Worm (Caenorhabditis elegans) whole organism, early embryonic: Measurements from ENCODE around the gene B0273.1.

Experiments used
- B0310.2 ChIP-seq: sonication (generic microtip); optimal IDR thresholded peaks from 2 replicates; lab custom pipeline; 2016; ENCODE audit warnings: mild to moderate bottlenecking, missing genetic modification characterization, missing compliant biosample characterization
- F13C5.2 ChIP-seq: sonication (generic microtip); optimal IDR thresholded peaks from 2 replicates; lab custom pipeline; 2017; ENCODE audit warnings: mild to moderate bottlenecking, missing genetic modification characterization, inconsistent platforms, missing compliant biosample characterization
- aly-1 ChIP-seq: sonication (generic microtip); optimal IDR thresholded peaks from 2 replicates; lab custom pipeline; 2016; ENCODE audit warnings: missing genetic modification characterization, missing compliant biosample characterization
- ama-1 ChIP-seq: fragments of 150-350 bp; optimal IDR thresholded peaks from 2 replicates; lab custom pipeline; 2014
- ceh-13 ChIP-seq: fragments of 200-800 bp; sonication (Bioruptor generic); optimal IDR thresholded peaks from 2 replicates; lab custom pipeline; 2018; ENCODE audit warnings: mild to moderate bottlenecking, missing genetic modification characterization, missing compliant biosample characterization
- ceh-36 ChIP-seq: sonication (generic microtip); optimal IDR thresholded peaks from 2 replicates; lab custom pipeline; 2016; ENCODE audit warnings: missing genetic modification characterization, inconsistent platforms, missing compliant biosample characterization
- ets-7 ChIP-seq: sonication (generic microtip); optimal IDR thresholded peaks from 2 replicates; lab custom pipeline; 2016; ENCODE audit warnings: missing genotype, missing genetic modification characterization, missing compliant biosample characterization
- flt-1 ChIP-seq: fragments of 200-800 bp; sonication (Bioruptor generic); IDR thresholded peaks from 2 replicates; pipeline ENCODE4 v1.3.6; 2022; ENCODE audit warnings: missing genetic modification characterization, missing compliant biosample characterization
- hmbx-1 ChIP-seq: sonication (generic microtip); optimal IDR thresholded peaks from 2 replicates; lab custom pipeline; 2016; ENCODE audit warnings: mild to moderate bottlenecking, missing genetic modification characterization, missing compliant biosample characterization
- hmg-4 ChIP-seq: fragments of 200-800 bp; sonication (Bioruptor generic); optimal IDR thresholded peaks from 2 replicates; lab custom pipeline; 2018; ENCODE audit warnings: mild to moderate bottlenecking, missing genetic modification characterization, missing compliant biosample characterization
- hnd-1 ChIP-seq: sonication (generic microtip); optimal IDR thresholded peaks from 2 replicates; lab custom pipeline; 2016; ENCODE audit warnings: missing genetic modification characterization, missing compliant biosample characterization
- pes-1 ChIP-seq: fragments of 200-800 bp; sonication (Bioruptor generic); IDR thresholded peaks from 2 replicates; pipeline ENCODE4 v1.3.6; 2022; ENCODE audit warnings: missing genetic modification reagents, missing genetic modification characterization, missing compliant biosample characterization
- scrt-1 ChIP-seq: fragments of 200-800 bp; sonication (Bioruptor generic); IDR thresholded peaks from 2 replicates; pipeline ENCODE4 v1.3.6; 2022; ENCODE audit warnings: missing genetic modification characterization, missing compliant biosample characterization
- sea-1 ChIP-seq: fragments of 200-800 bp; sonication (Bioruptor generic); conservative IDR thresholded peaks from 2 replicates; pipeline ENCODE4 v1.3.6; 2022; ENCODE audit warnings: missing genetic modification characterization, missing compliant biosample characterization
- tbx-11 ChIP-seq: fragments of 200-800 bp; sonication (Bioruptor generic); IDR thresholded peaks from 2 replicates; pipeline ENCODE4 v1.3.6; 2022; ENCODE audit warnings: missing genetic modification characterization, missing compliant biosample characterization
- tbx-37 ChIP-seq: fragments of 200-800 bp; sonication (Bioruptor generic); conservative IDR thresholded peaks from 2 replicates; pipeline ENCODE4 v1.3.6; 2022; ENCODE audit warnings: missing genetic modification reagents, missing genetic modification characterization, missing compliant biosample characterization
- tra-4 ChIP-seq: sonication (generic microtip); optimal IDR thresholded peaks from 2 replicates; lab custom pipeline; 2017; ENCODE audit warnings: missing genetic modification characterization, missing compliant biosample characterization

B0273.1 gene

DNA sequence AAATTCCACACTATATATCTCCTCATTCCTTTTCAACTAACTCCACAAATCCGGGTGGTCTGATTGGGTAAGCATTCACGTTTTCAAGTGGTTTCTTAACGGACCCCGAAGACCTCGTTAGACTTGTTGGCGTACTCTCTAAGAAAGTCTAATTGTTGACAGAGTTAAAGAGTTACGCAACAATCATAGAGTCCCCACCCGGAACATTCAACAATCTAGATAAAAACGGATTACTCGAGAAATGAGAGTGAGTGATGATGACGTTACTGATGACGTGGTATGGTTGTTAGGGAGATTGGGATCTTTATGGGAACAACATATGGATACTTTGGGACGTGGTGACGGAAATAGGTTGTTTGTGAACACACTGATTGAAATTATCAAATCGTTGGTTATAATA lies 8.8 kb downstream of the B0273.1 start:
- TF ChIP-seq hmbx-1 (tag; lab: Kevin White, UChicago) (no peak), F13C5.2 (tag; lab: Kevin White, UChicago) (no peak), ama-1 (lab: Kevin White, UChicago) (no peak), ets-7 (tag; lab: Kevin White, UChicago) (no peak), flt-1 (GFP tag; lab: Robert Waterston, UW) (no peak), tbx-11 (GFP tag; lab: Robert Waterston, UW) (no peak), hmg-4 (no peak), ceh-13 (no peak), aly-1 (no peak), sea-1 (GFP tag; lab: Robert Waterston, UW) (no peak), tra-4 (tag; lab: Kevin White, UChicago) (no peak), tbx-37 (no peak)

DNA sequence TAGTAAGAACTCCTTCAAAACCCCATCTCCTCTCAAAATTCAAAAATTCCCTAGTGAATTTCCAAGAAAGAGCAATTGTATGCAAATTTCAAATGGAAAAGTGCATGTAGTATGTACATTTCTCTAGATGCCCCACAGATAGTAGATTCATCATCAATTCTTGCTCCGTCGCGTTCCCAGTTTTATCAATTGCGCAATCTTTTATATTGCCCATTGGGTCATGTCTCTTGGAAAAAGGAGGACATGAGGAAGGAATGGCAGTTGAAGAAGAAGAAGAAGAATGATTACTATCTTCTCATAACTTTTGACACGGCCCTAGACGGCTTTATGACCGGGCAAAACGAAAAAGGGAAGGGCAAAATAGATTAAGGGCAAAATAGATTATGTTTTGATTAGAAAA lies 12.8 kb downstream of the B0273.1 start:
- no peak for TF ChIP-seq tbx-11 (GFP tag; lab: Robert Waterston, UW)
- TF ChIP-seq ets-7 (tag; lab: Kevin White, UChicago) = no peak

- no peak for TF ChIP-seq aly-1
- no peak for TF ChIP-seq hmbx-1 (tag; lab: Kevin White, UChicago)
- TF ChIP-seq ceh-36 (tag; lab: Kevin White, UChicago) = no peak
- no peak for TF ChIP-seq pes-1 (GFP tag; lab: Robert Waterston, UW)
- TF ChIP-seq sea-1 (GFP tag; lab: Robert Waterston, UW) = no peak
- TF ChIP-seq tra-4 (tag; lab: Kevin White, UChicago) = no peak
- TF ChIP-seq tbx-37 = no peak
- no peak for TF ChIP-seq ets-7 (tag; lab: Kevin White, UChicago)
- no peak for TF ChIP-seq F13C5.2 (tag; lab: Kevin White, UChicago)
- no peak for TF ChIP-seq hmg-4
- TF ChIP-seq flt-1 (GFP tag; lab: Robert Waterston, UW) = no peak
Observed at ce11 chrIV:5507754-5508153, 14.0 kb downstream of the B0273.1 start.

- TF ChIP-seq B0310.2 (no peak), tbx-37 (no peak), hnd-1 (tag; lab: Kevin White, UChicago) (no peak), ceh-36 (tag; lab: Kevin White, UChicago) (no peak), hmbx-1 (tag; lab: Kevin White, UChicago) (no peak), scrt-1 (GFP tag; lab: Robert Waterston, UW) (no peak), aly-1 (no peak), F13C5.2 (tag; lab: Kevin White, UChicago) (no peak), ama-1 (lab: Kevin White, UChicago) (no peak), flt-1 (GFP tag; lab: Robert Waterston, UW) (no peak), tra-4 (tag; lab: Kevin White, UChicago) (no peak), hmg-4 (no peak), tbx-11 (GFP tag; lab: Robert Waterston, UW) (no peak), sea-1 (GFP tag; lab: Robert Waterston, UW) (no peak), ets-7 (tag; lab: Kevin White, UChicago) (no peak), ceh-13 (no peak), pes-1 (GFP tag; lab: Robert Waterston, UW) (no peak)
Observed at ce11 chrIV:5514789-5515188, 21.0 kb downstream of the B0273.1 start.

- TF ChIP-seq tra-4 (tag; lab: Kevin White, UChicago) (no peak), hnd-1 (tag; lab: Kevin White, UChicago) (no peak), sea-1 (GFP tag; lab: Robert Waterston, UW) (no peak), pes-1 (GFP tag; lab: Robert Waterston, UW) (no peak), ceh-36 (tag; lab: Kevin White, UChicago) (no peak), tbx-37 (no peak)
Observed at ce11 chrIV:5519044-5519443, 25.3 kb downstream of the B0273.1 start.

- TF ChIP-seq ceh-36 (tag; lab: Kevin White, UChicago) = no peak
- no peak for TF ChIP-seq F13C5.2 (tag; lab: Kevin White, UChicago)
- no peak for TF ChIP-seq scrt-1 (GFP tag; lab: Robert Waterston, UW)
- TF ChIP-seq pes-1 (GFP tag; lab: Robert Waterston, UW) = no peak
- no peak for TF ChIP-seq sea-1 (GFP tag; lab: Robert Waterston, UW)
Observed at ce11 chrIV:5526711-5527383, 33.1 kb downstream of the B0273.1 start.

DNA sequence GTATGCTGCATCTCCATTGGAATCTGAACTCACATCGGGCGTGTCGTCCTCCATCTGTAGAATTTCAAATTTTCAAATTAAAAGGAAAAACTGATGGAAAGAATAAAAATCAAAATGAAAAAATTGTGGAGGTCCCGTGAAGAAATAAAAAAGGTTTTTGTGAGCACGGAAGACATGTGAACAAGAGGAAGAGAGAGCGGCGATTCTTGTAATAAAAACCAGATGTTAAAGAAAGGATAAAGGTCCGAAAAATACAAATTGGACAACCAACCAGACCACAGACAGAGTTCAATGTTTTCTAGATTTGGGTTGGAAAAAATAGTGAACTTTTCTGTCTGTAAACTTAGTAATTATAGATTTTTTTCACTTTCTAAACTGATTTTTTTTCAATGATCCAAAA lies 34.5 kb downstream of the B0273.1 start, which contains the start of gene unc-5:
unc-5 (minus strand) TSS at position 54 of the 400 bp plus-strand sequence.
- no peak for TF ChIP-seq sea-1 (GFP tag; lab: Robert Waterston, UW)
- no peak for TF ChIP-seq ceh-13
- TF ChIP-seq hmbx-1 (tag; lab: Kevin White, UChicago) = no peak
- TF ChIP-seq ets-7 (tag; lab: Kevin White, UChicago) = no peak
- no peak for TF ChIP-seq flt-1 (GFP tag; lab: Robert Waterston, UW)
- no peak for TF ChIP-seq tra-4 (tag; lab: Kevin White, UChicago)

ce11 chrIV:5530980-5531379 lies 37.2 kb downstream of the B0273.1 start:
- TF ChIP-seq tbx-11 (GFP tag; lab: Robert Waterston, UW) (no peak), hnd-1 (tag; lab: Kevin White, UChicago) (no peak), ceh-36 (tag; lab: Kevin White, UChicago) (no peak), hmg-4 (no peak), ets-7 (tag; lab: Kevin White, UChicago) (no peak), tra-4 (tag; lab: Kevin White, UChicago) (no peak), sea-1 (GFP tag; lab: Robert Waterston, UW) (no peak), ceh-13 (no peak), hmbx-1 (tag; lab: Kevin White, UChicago) (no peak), F13C5.2 (tag; lab: Kevin White, UChicago) (no peak)
